Fruit fly (Drosophila melanogaster) whole organism: ENCODE results near the gene mGluR.

Source experiments
- Dll ChIP-seq: fragments of >200 bp; optimal IDR thresholded peaks from 2 replicates; lab custom pipeline; 2017
- pan ChIP-seq: fragments of >200 bp; optimal IDR thresholded peaks from 2 replicates; lab custom pipeline; 2017

- TF ChIP-seq pan, result no peak
- no peak for TF ChIP-seq Dll (lab: Kevin White, UChicago)
These were observed 24.5 kb downstream of the mGluR start for dm6 chr4:961045-961576.
